Worm (Caenorhabditis elegans): ENCODE data around the gene fbxb-87.

The fbxb-87 gene

DNA sequence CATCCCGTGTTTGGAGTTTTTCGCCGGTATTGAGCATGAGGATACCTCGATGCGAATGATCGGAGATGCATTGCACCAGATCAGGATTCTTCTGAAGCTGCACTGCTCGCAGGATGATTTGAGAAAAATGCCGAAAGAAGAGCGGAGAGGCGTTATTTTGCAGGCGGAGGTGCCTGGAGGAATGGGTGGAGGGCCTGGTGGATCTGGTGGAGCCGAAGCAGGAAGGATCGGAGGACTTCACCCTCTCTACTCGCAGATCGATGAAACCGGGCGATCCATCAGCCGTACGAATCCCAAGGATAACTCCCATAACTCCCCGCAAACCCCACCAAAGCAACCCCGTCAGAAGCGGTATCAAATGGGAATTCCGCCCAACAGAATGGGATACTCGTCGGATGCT is 44.9 kb downstream of the fbxb-87 start:
- TF ChIP-seq mep-1 (tag; optimal IDR thresholded peaks at IDR 0.05): no peak
- no peak for TF ChIP-seq cnd-1 (tag; optimal IDR thresholded peaks at IDR 0.05)
- TF ChIP-seq mls-2 (tag; optimal IDR thresholded peaks at IDR 0.05): no peak
- TF ChIP-seq flh-1 (GFP tag; optimal IDR thresholded peaks at IDR 0.05): no peak
- no peak for TF ChIP-seq nhr-28 (tag; optimal IDR thresholded peaks at IDR 0.05)
- no peak for TF ChIP-seq zip-8 (tag; optimal IDR thresholded peaks at IDR 0.05)
- TF ChIP-seq hlh-1 (tag; optimal IDR thresholded peaks at IDR 0.05): no peak
- no peak for TF ChIP-seq ham-2 (GFP tag; optimal IDR thresholded peaks at IDR 0.05)
- no peak for TF ChIP-seq nhr-237 (tag; optimal IDR thresholded peaks at IDR 0.05)
- no peak for TF ChIP-seq lsy-2 (tag; optimal IDR thresholded peaks at IDR 0.05)
- no peak for TF ChIP-seq drap-1 (GFP tag; optimal IDR thresholded peaks at IDR 0.05)
- TF ChIP-seq ceh-39 (tag; optimal IDR thresholded peaks at IDR 0.05): no peak
- no peak for TF ChIP-seq nhr-12 (tag; optimal IDR thresholded peaks at IDR 0.05)
- no peak for TF ChIP-seq nhr-76 (tag; optimal IDR thresholded peaks at IDR 0.05)
- no peak for TF ChIP-seq elt-1 (tag; optimal IDR thresholded peaks at IDR 0.05; ENCODE audit: borderline replicate concordance, insufficient read depth)
- no peak for TF ChIP-seq bed-3 (GFP tag; optimal IDR thresholded peaks at IDR 0.05)
- TF ChIP-seq M03D4.4 (tag; optimal IDR thresholded peaks at IDR 0.05): no peak
- no peak for TF ChIP-seq nhr-2 (tag; optimal IDR thresholded peaks at IDR 0.05)

ce11 chrIII:10942905-10943304 is 48.6 kb downstream of the fbxb-87 start:
- TF ChIP-seq flh-1 (GFP tag; optimal IDR thresholded peaks at IDR 0.05) (no peak), nhr-12 (tag; optimal IDR thresholded peaks at IDR 0.05) (no peak), sptf-1 (tag; optimal IDR thresholded peaks at IDR 0.05) (no peak), ham-2 (GFP tag; optimal IDR thresholded peaks at IDR 0.05) (no peak), drap-1 (GFP tag; optimal IDR thresholded peaks at IDR 0.05) (no peak), ceh-83 (GFP tag; optimal IDR thresholded peaks at IDR 0.05) (no peak), unc-39 (tag; optimal IDR thresholded peaks at IDR 0.05) (no peak), ceh-39 (tag; optimal IDR thresholded peaks at IDR 0.05) (no peak), elt-1 (tag; optimal IDR thresholded peaks at IDR 0.05; ENCODE audit: borderline replicate concordance, insufficient read depth) (no peak), mep-1 (tag; optimal IDR thresholded peaks at IDR 0.05) (no peak), ceh-43 (GFP tag; optimal IDR thresholded peaks at IDR 0.05) (no peak), elt-3 (tag; optimal IDR thresholded peaks at IDR 0.05) (no peak)

- TF ChIP-seq flh-1 (GFP tag; optimal IDR thresholded peaks at IDR 0.05): no peak
- TF ChIP-seq ham-2 (GFP tag; optimal IDR thresholded peaks at IDR 0.05): no peak
- TF ChIP-seq ceh-83 (GFP tag; optimal IDR thresholded peaks at IDR 0.05): no peak
- no peak for TF ChIP-seq sptf-1 (tag; optimal IDR thresholded peaks at IDR 0.05)
- TF ChIP-seq bed-3 (GFP tag; optimal IDR thresholded peaks at IDR 0.05): no peak
- no peak for TF ChIP-seq ceh-43 (GFP tag; optimal IDR thresholded peaks at IDR 0.05)
- TF ChIP-seq lin-32 (GFP tag; optimal IDR thresholded peaks at IDR 0.05): no peak
- TF ChIP-seq ces-1 (GFP tag; optimal IDR thresholded peaks at IDR 0.05): no peak
- no peak for TF ChIP-seq blmp-1 (tag; optimal IDR thresholded peaks at IDR 0.05)
- TF ChIP-seq ztf-11 (tag; optimal IDR thresholded peaks at IDR 0.05): no peak
- no peak for TF ChIP-seq unc-39 (tag; optimal IDR thresholded peaks at IDR 0.05)
- TF ChIP-seq drap-1 (GFP tag; optimal IDR thresholded peaks at IDR 0.05): no peak
- no peak for TF ChIP-seq unc-62 (GFP tag; optimal IDR thresholded peaks at IDR 0.05)
- no peak for TF ChIP-seq ceh-39 (tag; optimal IDR thresholded peaks at IDR 0.05)
- TF ChIP-seq nhr-2 (tag; optimal IDR thresholded peaks at IDR 0.05): no peak
- no peak for TF ChIP-seq lsy-2 (tag; optimal IDR thresholded peaks at IDR 0.05)
- TF ChIP-seq sem-2 (GFP tag; optimal IDR thresholded peaks at IDR 0.05): no peak
- TF ChIP-seq elt-3 (tag; optimal IDR thresholded peaks at IDR 0.05): no peak
Observed at ce11 chrIII:10945537-10945936, 51.2 kb downstream of the fbxb-87 start.

All from whole organism, mixed stage, embryonic.